Fruit fly (Drosophila melanogaster) whole organism, adult: ENCODE data around the gene CG13042.

Experiments
- CG11617 ChIP-seq: fragments of 200-800 bp; sonication (Bioruptor generic); optimal IDR thresholded peaks from 2 replicates; lab custom pipeline; 2017; ENCODE audit warnings: mild to moderate bottlenecking, missing biosample characterization, missing genetic modification reagents, missing genetic modification characterization
- CG12768 ChIP-seq: fragments of 200-800 bp; sonication (Bioruptor generic); optimal IDR thresholded peaks from 2 replicates; lab custom pipeline; 2017; ENCODE audit warnings: missing biosample characterization, missing genetic modification characterization, mild to moderate bottlenecking, moderate library complexity, missing genetic modification reagents
- CG1620 ChIP-seq: fragments of 200-800 bp; sonication (Bioruptor generic); optimal IDR thresholded peaks from 2 replicates; lab custom pipeline; 2016; ENCODE audit warnings: missing biosample characterization, missing genetic modification characterization
- CG33017 ChIP-seq: fragments of 200-800 bp; sonication (Bioruptor generic); optimal IDR thresholded peaks from 2 replicates; lab custom pipeline; 2018; ENCODE audit warnings: missing biosample characterization, mild to moderate bottlenecking, missing genetic modification characterization, moderate library complexity
- CG5204 ChIP-seq: fragments of 200-800 bp; sonication (Bioruptor generic); optimal IDR thresholded peaks from 2 replicates; lab custom pipeline; 2016; ENCODE audit warnings: missing biosample characterization, missing genetic modification characterization
- CG7045 ChIP-seq: fragments of 200-800 bp; sonication (Bioruptor generic); optimal IDR thresholded peaks from 2 replicates; lab custom pipeline; 2017; ENCODE audit warnings: missing biosample characterization, mild to moderate bottlenecking, missing genetic modification characterization
- CG7101 ChIP-seq: fragments of 200-800 bp; sonication (Bioruptor generic); optimal IDR thresholded peaks from 2 replicates; lab custom pipeline; 2018; ENCODE audit warnings: missing biosample characterization, mild to moderate bottlenecking, missing genetic modification characterization, moderate library complexity
- Clk ChIP-seq: fragments of 200-800 bp; sonication (Bioruptor generic); optimal IDR thresholded peaks from 2 replicates; lab custom pipeline; 2017; ENCODE audit warnings: missing biosample characterization, missing genetic modification characterization
- Crg-1 ChIP-seq: fragments of 200-800 bp; sonication (Bioruptor generic); optimal IDR thresholded peaks from 2 replicates; lab custom pipeline; 2016; ENCODE audit warnings: missing biosample characterization, missing genetic modification characterization
- Hr96 ChIP-seq: fragments of 200-800 bp; sonication (Bioruptor generic); optimal IDR thresholded peaks from 2 replicates; lab custom pipeline; 2016; ENCODE audit warnings: missing biosample characterization, missing genetic modification characterization
- bab1 ChIP-seq: fragments of 200-800 bp; sonication (Bioruptor generic); optimal IDR thresholded peaks from 3 replicates; lab custom pipeline; 2019; ENCODE audit warnings: missing biosample characterization, mild to moderate bottlenecking, missing genetic modification characterization, moderate library complexity
- kay ChIP-seq: fragments of 200-800 bp; sonication (Bioruptor generic); peaks from one replicate; lab custom pipeline; 2016; ENCODE audit warnings: missing biosample characterization, missing genetic modification characterization, borderline replicate concordance
- tj ChIP-seq: fragments of 200-800 bp; sonication (Bioruptor generic); optimal IDR thresholded peaks from 3 replicates; lab custom pipeline; 2017; ENCODE audit warnings: missing biosample characterization, mild to moderate bottlenecking, missing genetic modification characterization, moderate library complexity
- toe ChIP-seq: fragments of 200-800 bp; sonication (Bioruptor generic); optimal IDR thresholded peaks from 2 replicates; lab custom pipeline; 2016; ENCODE audit warnings: missing biosample characterization, missing genetic modification characterization

DNA sequence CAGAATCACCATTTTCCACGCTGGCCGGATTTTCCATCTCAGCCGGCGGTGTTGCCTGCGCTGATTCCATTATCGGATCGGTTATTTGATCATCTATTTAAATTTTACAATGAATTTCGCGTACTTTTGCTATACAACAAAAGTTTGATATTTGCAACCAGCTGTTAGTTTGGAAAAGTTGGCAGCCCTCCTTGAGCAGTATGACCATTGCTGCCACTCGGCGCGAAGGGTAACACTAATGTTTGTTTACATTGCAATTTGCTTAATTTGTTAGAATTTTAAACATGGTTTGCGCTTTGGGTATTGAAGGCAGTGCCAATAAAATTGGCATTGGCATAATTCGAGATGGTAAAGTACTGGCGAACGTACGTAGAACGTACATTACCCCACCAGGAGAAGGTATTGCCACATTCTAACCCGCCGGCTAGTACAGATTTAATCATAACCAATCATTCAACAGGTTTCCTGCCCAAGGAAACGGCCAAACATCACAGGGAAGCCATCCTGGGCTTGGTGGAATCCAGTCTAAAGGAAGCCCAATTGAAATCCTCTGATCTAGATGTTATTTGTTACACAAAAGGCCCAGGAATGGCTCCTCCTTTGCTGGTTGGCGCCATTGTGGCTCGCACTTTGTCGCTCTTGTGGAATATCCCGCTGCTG lies 43.6 kb upstream of the CG13042 start, which contains the start of the genes Golgin104 and Tcs3:
- TF ChIP-seq kay (GFP tag; lab: Kevin White, UChicago) = no peak
- TF ChIP-seq Clk = no peak
- no peak for TF ChIP-seq Hr96 (GFP tag; lab: Kevin White, UChicago)
- no peak for TF ChIP-seq CG1620 (GFP tag; lab: Kevin White, UChicago)
- TF ChIP-seq CG5204 (GFP tag; lab: Kevin White, UChicago) = no peak
- no peak for TF ChIP-seq tj (GFP tag; lab: Kevin White, UChicago)
- TF ChIP-seq CG12768 (GFP tag; lab: Kevin White, UChicago) = no peak
- no peak for TF ChIP-seq CG7101
- TF ChIP-seq CG33017 (tag; lab: Kevin White, UChicago) = no peak
- TF ChIP-seq toe (GFP tag; lab: Kevin White, UChicago) = no peak
- TF ChIP-seq CG11617 (GFP tag; lab: Kevin White, UChicago) = no peak
- peak; percentile 57 for TF ChIP-seq bab1 (GFP tag; lab: Kevin White, UChicago)
- TF ChIP-seq CG7045 (GFP tag; lab: Kevin White, UChicago) = no peak
- no peak for TF ChIP-seq Crg-1 (GFP tag; lab: Kevin White, UChicago)
